Fruit fly (Drosophila melanogaster) whole organism, embryonic: ENCODE measurements around the gene CG33703.

Experiments
- Antp ChIP-seq: fragments of 200-800 bp; sonication (Bioruptor generic); optimal IDR thresholded peaks from 3 replicates; lab custom pipeline; 2016; ENCODE audit warnings: missing biosample characterization, missing genetic modification characterization
- Awh ChIP-seq: fragments of 200-800 bp; sonication (Bioruptor generic); IDR thresholded peaks from 2 replicates; pipeline ENCODE4, ENCODE4 v1.3.6; 2022; ENCODE audit warnings: missing biosample characterization, missing genetic modification characterization
- B-H2 ChIP-seq: fragments of 200-800 bp; sonication (Bioruptor generic); optimal IDR thresholded peaks from 2 replicates; lab custom pipeline; 2018; ENCODE audit warnings: missing biosample characterization, mild to moderate bottlenecking, missing genetic modification characterization
- C15 ChIP-seq: fragments of 200-800 bp; sonication (Bioruptor generic); IDR thresholded peaks from 3 replicates; pipeline ENCODE4 v1.3.6; 2022; ENCODE audit warnings: missing biosample characterization, missing genetic modification characterization
- CG10431 ChIP-seq: fragments of 200-800 bp; sonication (Bioruptor generic); optimal IDR thresholded peaks from 3 replicates; lab custom pipeline; 2018; ENCODE audit warnings: missing biosample characterization, mild to moderate bottlenecking, missing genetic modification characterization
- CG10543 ChIP-seq: fragments of 200-800 bp; sonication (Bioruptor generic); optimal IDR thresholded peaks from 3 replicates; lab custom pipeline; 2017; ENCODE audit warnings: missing biosample characterization, mild to moderate bottlenecking, missing genetic modification characterization, moderate library complexity
- CG11696 ChIP-seq: fragments of 200-800 bp; sonication (Bioruptor generic); IDR thresholded peaks from 2 replicates; pipeline ENCODE4 v1.3.6; 2022; ENCODE audit warnings: missing biosample characterization, missing genetic modification characterization
- CG11723 ChIP-seq: fragments of 200-800 bp; sonication (Bioruptor generic); optimal IDR thresholded peaks from 2 replicates; lab custom pipeline; 2017; ENCODE audit warnings: missing biosample characterization, mild to moderate bottlenecking, missing genetic modification characterization
- CG1233 ChIP-seq: fragments of 200-800 bp; sonication (Bioruptor generic); optimal IDR thresholded peaks from 4 replicates; lab custom pipeline; 2018; ENCODE audit warnings: missing biosample characterization, mild to moderate bottlenecking, missing genetic modification characterization
- CG12391 ChIP-seq: fragments of 200-800 bp; sonication (Bioruptor generic); optimal IDR thresholded peaks from 3 replicates; lab custom pipeline; 2018; ENCODE audit warnings: missing biosample characterization, mild to moderate bottlenecking, missing genetic modification characterization, moderate library complexity
- CG12744 ChIP-seq: fragments of 200-800 bp; sonication (Bioruptor generic); optimal IDR thresholded peaks from 2 replicates; lab custom pipeline; 2016; ENCODE audit warnings: missing biosample characterization, missing genetic modification characterization
- CG18262 ChIP-seq: fragments of 200-800 bp; optimal IDR thresholded peaks from 3 replicates; lab custom pipeline; 2019; ENCODE audit warnings: missing biosample characterization, mild to moderate bottlenecking, missing genetic modification characterization, moderate library complexity
- CG2199 ChIP-seq: fragments of 200-800 bp; sonication (Bioruptor generic); IDR thresholded peaks from 3 replicates; pipeline ENCODE4 v1.3.6; 2022; ENCODE audit warnings: missing biosample characterization, missing genetic modification characterization
- CG31388 ChIP-seq: fragments of 200-800 bp; sonication (Bioruptor generic); optimal IDR thresholded peaks from 2 replicates; lab custom pipeline; 2016; ENCODE audit warnings: missing biosample characterization, missing genetic modification characterization
- CG33557 ChIP-seq: fragments of 200-800 bp; sonication (Bioruptor generic); optimal IDR thresholded peaks from 2 replicates; lab custom pipeline; 2019; ENCODE audit warnings: missing biosample characterization, mild to moderate bottlenecking, missing genetic modification characterization, moderate library complexity
- CG34376 ChIP-seq: fragments of 200-800 bp; sonication (Bioruptor generic); optimal IDR thresholded peaks from 2 replicates; lab custom pipeline; 2018; ENCODE audit warnings: missing biosample characterization, mild to moderate bottlenecking, missing genetic modification characterization
- CG4424 ChIP-seq: fragments of 200-800 bp; sonication (Bioruptor generic); optimal IDR thresholded peaks from 3 replicates; lab custom pipeline; 2016; ENCODE audit warnings: missing biosample characterization, missing genetic modification characterization
- CG6272 ChIP-seq: fragments of 200-800 bp; sonication (Bioruptor generic); IDR thresholded peaks from 2 replicates; pipeline ENCODE4 v1.3.6; 2022; ENCODE audit warnings: missing biosample characterization, missing genetic modification characterization
- CG7963 ChIP-seq: fragments of 200-800 bp; sonication (Bioruptor generic); IDR thresholded peaks from 3 replicates; pipeline ENCODE4 v1.3.6; 2022; ENCODE audit warnings: missing biosample characterization, missing genetic modification characterization; ENCODE audit not compliant: partially characterized antibody
- CG8388 ChIP-seq: fragments of 200-800 bp; sonication (Bioruptor generic); optimal IDR thresholded peaks from 2 replicates; lab custom pipeline; 2019; ENCODE audit warnings: missing biosample characterization, mild to moderate bottlenecking, missing genetic modification characterization, moderate library complexity
- CG8478 ChIP-seq: fragments of >200 bp; optimal IDR thresholded peaks from 2 replicates; lab custom pipeline; 2018
- CTCF ChIP-seq: fragments of 200-800 bp; sonication (Bioruptor generic); optimal IDR thresholded peaks from 2 replicates; lab custom pipeline; 2017; ENCODE audit warnings: missing biosample characterization, mild to moderate bottlenecking, missing genetic modification characterization, moderate library complexity
- Camta ChIP-seq: fragments of 200-800 bp; sonication (Bioruptor generic); optimal IDR thresholded peaks from 2 replicates; lab custom pipeline; 2016; ENCODE audit warnings: missing biosample characterization, missing genetic modification characterization
- Doc2 ChIP-seq: fragments of 200-800 bp; sonication (Bioruptor generic); IDR thresholded peaks from 2 replicates; pipeline ENCODE4 v1.3.6; 2022; ENCODE audit warnings: missing biosample characterization, missing genetic modification characterization
- HmgD ChIP-seq: fragments of 200-800 bp; sonication (Bioruptor generic); optimal IDR thresholded peaks from 3 replicates; lab custom pipeline; 2016; ENCODE audit warnings: missing biosample characterization, missing genetic modification characterization
- Lpt ChIP-seq: fragments of >200 bp; optimal IDR thresholded peaks from 2 replicates; lab custom pipeline; 2018; ENCODE audit warnings: missing biosample characterization, missing genetic modification characterization
- Meics ChIP-seq: fragments of 200-800 bp; sonication (Bioruptor generic); optimal IDR thresholded peaks from 2 replicates; lab custom pipeline; 2017; ENCODE audit warnings: missing biosample characterization, mild to moderate bottlenecking, missing genetic modification characterization
- Myb ChIP-seq: fragments of 200-800 bp; sonication (Bioruptor generic); optimal IDR thresholded peaks from 2 replicates; lab custom pipeline; 2016; ENCODE audit warnings: missing biosample characterization, missing genetic modification characterization
- Opbp ChIP-seq: fragments of 200-800 bp; sonication (Bioruptor generic); IDR thresholded peaks from 3 replicates; pipeline ENCODE4 v1.3.6; 2022; ENCODE audit warnings: missing biosample characterization, missing genetic modification characterization; ENCODE audit not compliant: partially characterized antibody
- Optix ChIP-seq: fragments of 200-800 bp; sonication (Bioruptor generic); IDR thresholded peaks from 3 replicates; pipeline ENCODE4 v1.3.6; 2022; ENCODE audit warnings: missing biosample characterization, missing genetic modification characterization
- Sry-β ChIP-seq: fragments of 200-800 bp; sonication (Bioruptor generic); optimal IDR thresholded peaks from 2 replicates; lab custom pipeline; 2018; ENCODE audit warnings: missing biosample characterization, mild to moderate bottlenecking, missing genetic modification characterization, moderate library complexity
- Sry-δ ChIP-seq: fragments of 200-800 bp; sonication (Bioruptor generic); optimal IDR thresholded peaks from 2 replicates; lab custom pipeline; 2016; ENCODE audit warnings: missing biosample characterization, missing genetic modification characterization
- Stat92E ChIP-seq, 3 experiments: fragments of >200 bp in 2 of 3; fragments of 200-800 bp in 1 of 3; sonication (Bioruptor generic) in 1 of 3; optimal IDR thresholded peaks; 2 replicates each; lab custom pipeline; 2017 to 2019; ENCODE audit warnings: missing biosample characterization in 3 of 3, missing genetic modification characterization in 3 of 3, mild to moderate bottlenecking in 1 of 3, moderate library complexity in 1 of 3
- Taf1 ChIP-seq: fragments of 200-800 bp; sonication (Bioruptor generic); IDR thresholded peaks from 2 replicates; pipeline ENCODE4 v1.3.6; 2022; ENCODE audit warnings: missing biosample characterization, missing genetic modification characterization
- Usf ChIP-seq: fragments of 200-800 bp; sonication (Bioruptor generic); optimal IDR thresholded peaks from 2 replicates; lab custom pipeline; 2017; ENCODE audit warnings: missing genotype, missing biosample characterization, missing genetic modification characterization
- crp ChIP-seq, 2 experiments: fragments of 200-800 bp; sonication (Bioruptor generic); optimal IDR thresholded peaks; 2 replicates in 1 of 2; 3 replicates in 1 of 2; lab custom pipeline; 2017; ENCODE audit warnings: missing biosample characterization in 2 of 2, missing genetic modification characterization in 2 of 2, mild to moderate bottlenecking in 1 of 2, moderate library complexity in 1 of 2
- dm ChIP-seq: fragments of 200-800 bp; sonication (Bioruptor generic); optimal IDR thresholded peaks from 3 replicates; lab custom pipeline; 2016; ENCODE audit warnings: missing biosample characterization, missing genetic modification characterization
- gfzf ChIP-seq: fragments of 200-800 bp; sonication (Bioruptor generic); optimal IDR thresholded peaks from 2 replicates; lab custom pipeline; 2016; ENCODE audit warnings: missing biosample characterization, mild to moderate bottlenecking, missing genetic modification characterization, moderate library complexity
- grn ChIP-seq: fragments of 200-800 bp; sonication (Bioruptor generic); optimal IDR thresholded peaks from 3 replicates; lab custom pipeline; 2017; ENCODE audit warnings: missing biosample characterization, missing genetic modification characterization
- h ChIP-seq: fragments of >200 bp; optimal IDR thresholded peaks from 2 replicates; lab custom pipeline; 2017
- ham ChIP-seq: fragments of 200-800 bp; sonication (Bioruptor generic); IDR thresholded peaks from 2 replicates; pipeline ENCODE4 v1.3.6; 2022; ENCODE audit warnings: missing biosample characterization, missing genetic modification characterization
- lbe ChIP-seq: fragments of 200-800 bp; sonication (Bioruptor generic); optimal IDR thresholded peaks from 2 replicates; lab custom pipeline; 2016; ENCODE audit warnings: missing biosample characterization, mild to moderate bottlenecking, missing genetic modification characterization
- org-1 ChIP-seq: fragments of 200-800 bp; sonication (Bioruptor generic); optimal IDR thresholded peaks from 2 replicates; lab custom pipeline; 2017; ENCODE audit warnings: missing biosample characterization, missing genetic modification characterization
- pan ChIP-seq, 4 experiments: fragments of >200 bp in 3 of 4; fragments of 200-800 bp in 1 of 4; sonication (Bioruptor generic) in 1 of 4; optimal IDR thresholded peaks in 3 of 4; IDR thresholded peaks in 1 of 4; 2 replicates each; pipeline versions ENCODE4 v1.3.6 to Lab custom; 2017 to 2022; ENCODE audit warnings: missing biosample characterization in 2 of 4, missing genetic modification characterization in 2 of 4, mixed read lengths in 1 of 4
- peb ChIP-seq: fragments of 200-800 bp; sonication (Bioruptor generic); IDR thresholded peaks from 2 replicates; pipeline ENCODE4 v1.3.6; 2022; ENCODE audit warnings: missing biosample characterization, missing genetic modification characterization
- prd ChIP-seq, 3 experiments: fragments of >200 bp in 2 of 3; fragments of 200-800 bp in 1 of 3; sonication (Bioruptor generic) in 1 of 3; optimal IDR thresholded peaks in 2 of 3; IDR thresholded peaks in 1 of 3; 2 replicates in 2 of 3; 3 replicates in 1 of 3; pipeline versions ENCODE4 v1.3.6 to Lab custom; 2017 to 2022; ENCODE audit warnings: missing biosample characterization in 1 of 3, missing genetic modification characterization in 1 of 3
- pzg ChIP-seq: fragments of 200-800 bp; sonication (Bioruptor generic); optimal IDR thresholded peaks from 3 replicates; lab custom pipeline; 2018; ENCODE audit warnings: missing biosample characterization, mild to moderate bottlenecking, missing genetic modification characterization, moderate library complexity
- seq ChIP-seq: fragments of 200-800 bp; sonication (Bioruptor generic); IDR thresholded peaks from 2 replicates; pipeline ENCODE4 v1.3.6; 2022; ENCODE audit warnings: missing biosample characterization, missing genetic modification characterization
- tio ChIP-seq: fragments of 200-800 bp; sonication (Bioruptor generic); optimal IDR thresholded peaks from 2 replicates; lab custom pipeline; 2017; ENCODE audit warnings: missing biosample characterization, missing genetic modification characterization, inconsistent platforms
- unc-4 ChIP-seq: fragments of 200-800 bp; sonication (Bioruptor generic); IDR thresholded peaks from 2 replicates; pipeline ENCODE4 v1.3.6; 2022; ENCODE audit warnings: missing biosample characterization, missing genetic modification characterization; ENCODE audit not compliant: partially characterized antibody

Gene CG33703

dm6 chr3L:9509037-9509830 lies 3.2 kb downstream of the CG33703 start, which contains the start of gene CG3408 (continued):
- TF ChIP-seq CG4424 (GFP tag; lab: Kevin White, UChicago) = no peak
- peak; percentile 23 for TF ChIP-seq B-H2 (GFP tag; lab: Kevin White, UChicago)
- TF ChIP-seq CG8388 (GFP tag; lab: Kevin White, UChicago) = no peak
- TF ChIP-seq CG33557 (GFP tag; lab: Kevin White, UChicago) = no peak
- TF ChIP-seq CG10543 (GFP tag; lab: Kevin White, UChicago) = peak; percentile 62
- TF ChIP-seq CG1233 (GFP tag; lab: Kevin White, UChicago) = peak; percentile 56
- peak; percentile 54 for TF ChIP-seq Sry-δ
- no peak for TF ChIP-seq prd (optimal IDR thresholded peaks at IDR 0.05; lab: Kevin White, UChicago)
- no peak for TF ChIP-seq prd (GFP tag; IDR thresholded peaks at IDR 0.05; lab: Robert Waterston, UW)
- TF ChIP-seq CG34376 (GFP tag; lab: Kevin White, UChicago) = peak; percentile 82
- peak in 1 of 3 experiments; percentile 50 for TF ChIP-seq Stat92E (GFP tag; optimal IDR thresholded peaks at IDR 0.05; lab: Kevin White, UChicago)
- TF ChIP-seq peb = no peak
- TF ChIP-seq C15 (GFP tag; lab: Robert Waterston, UW) = no peak
- TF ChIP-seq CG8478 (lab: Kevin White, UChicago) = no peak
- peak; percentile 42 for TF ChIP-seq CTCF
- peak; percentile 64; the same call in 1 of the 2 replicates for TF ChIP-seq seq (GFP tag; lab: Robert Waterston, UW)
- no peak for TF ChIP-seq Lpt (GFP tag; lab: Kevin White, UChicago)
- TF ChIP-seq Optix (GFP tag; lab: Robert Waterston, UW) = 0 out of 3 replicates have a peak, but pooled peaks have one; percentile 11
- peak; percentile 94 for TF ChIP-seq pzg
- TF ChIP-seq grn (GFP tag; lab: Kevin White, UChicago) = peak; percentile 59
- TF ChIP-seq Myb = peak; percentile 46
- TF ChIP-seq CG12391 = peak; percentile 24
- TF ChIP-seq CG31388 (GFP tag; lab: Kevin White, UChicago) = no peak
- TF ChIP-seq Awh = no peak
- TF ChIP-seq CG10431 = peak; percentile 50

dm6 chr3L:9508653-9509036 lies 3.8 kb downstream of the CG33703 start:
- TF ChIP-seq HmgD (GFP tag; lab: Kevin White, UChicago) = no peak
- no peak for TF ChIP-seq h (lab: Kevin White, UChicago)
- no peak for TF ChIP-seq CG7963 (GFP tag; lab: Robert Waterston, UW)
- no peak for TF ChIP-seq gfzf
- TF ChIP-seq CG2199 = no peak
- peak; percentile 61 for TF ChIP-seq Meics (GFP tag; lab: Kevin White, UChicago)
- no peak for TF ChIP-seq Doc2 (GFP tag; lab: Robert Waterston, UW)
- TF ChIP-seq ham = no peak
- TF ChIP-seq pan (optimal IDR thresholded peaks at IDR 0.05; lab: Kevin White, UChicago) = peak in 1 of 2 experiments; percentile 29
- peak in 1 of 2 experiments; percentile 28 for TF ChIP-seq pan (GFP tag; optimal IDR thresholded peaks at IDR 0.05 in 1 of 2, IDR thresholded peaks at IDR 0.05 in 1 of 2)
- TF ChIP-seq lbe (GFP tag; lab: Kevin White, UChicago) = no peak
- TF ChIP-seq Usf (GFP tag; lab: Kevin White, UChicago) = no peak
- TF ChIP-seq CG12744 (GFP tag; lab: Kevin White, UChicago) = no peak
- TF ChIP-seq CTCF = no peak
- peak; percentile 24 for TF ChIP-seq org-1 (GFP tag; lab: Kevin White, UChicago)
- TF ChIP-seq CG11696 (GFP tag; lab: Robert Waterston, UW) = no peak
- TF ChIP-seq CG11723 (GFP tag; lab: Kevin White, UChicago) = peak; percentile 15
- no peak for TF ChIP-seq dm
- no peak for TF ChIP-seq unc-4 (GFP tag; lab: Robert Waterston, UW)
- no peak for TF ChIP-seq Antp (GFP tag; lab: Kevin White, UChicago)
- no peak for TF ChIP-seq Taf1
- TF ChIP-seq CG6272 (GFP tag; lab: Robert Waterston, UW) = no peak
- TF ChIP-seq Opbp (GFP tag; lab: Robert Waterston, UW) = no peak
- TF ChIP-seq CG33557 (GFP tag; lab: Kevin White, UChicago) = peak; percentile 51
- TF ChIP-seq Camta = no peak
- TF ChIP-seq Sry-β (GFP tag; lab: Kevin White, UChicago) = no peak
- no peak for TF ChIP-seq tio
- TF ChIP-seq crp (GFP tag; optimal IDR thresholded peaks at IDR 0.05; lab: Kevin White, UChicago) = peak in 1 of 2 experiments; percentile 6
- TF ChIP-seq CG18262 (tag; lab: Kevin White, UChicago) = peak; percentile 83
